Fruit fly (Drosophila melanogaster) whole organism, prepupa: ENCODE measurements around the gene Ldsdh1.

Source experiments
- Blimp-1 ChIP-seq: fragments of 200-800 bp; sonication (Bioruptor generic); optimal IDR thresholded peaks from 3 replicates; lab custom pipeline; 2017; ENCODE audit warnings: missing biosample characterization, missing genetic modification characterization, mild to moderate bottlenecking, moderate library complexity, missing genetic modification reagents
- CG10631 ChIP-seq: fragments of 200-800 bp; sonication (Bioruptor generic); optimal IDR thresholded peaks from 2 replicates; lab custom pipeline; 2016; ENCODE audit warnings: missing biosample characterization, missing genetic modification characterization
- CG10669 ChIP-seq: fragments of 200-800 bp; sonication (Bioruptor generic); optimal IDR thresholded peaks from 3 replicates; lab custom pipeline; 2018; ENCODE audit warnings: missing biosample characterization, mild to moderate bottlenecking, missing genetic modification characterization, moderate library complexity
- CG11294 ChIP-seq: fragments of 200-800 bp; sonication (Bioruptor generic); IDR thresholded peaks from 2 replicates; pipeline ENCODE4 v1.3.6; 2022; ENCODE audit warnings: missing biosample characterization, missing genetic modification characterization
- CG11762 ChIP-seq: fragments of 200-800 bp; sonication (Bioruptor generic); optimal IDR thresholded peaks from 3 replicates; lab custom pipeline; 2016; ENCODE audit warnings: missing biosample characterization, missing genetic modification characterization; ENCODE audit not compliant: insufficient read depth
- CG11902 ChIP-seq: fragments of 200-800 bp; sonication (Bioruptor generic); optimal IDR thresholded peaks from 3 replicates; lab custom pipeline; 2016; ENCODE audit warnings: missing biosample characterization, missing genetic modification characterization
- CG3032 ChIP-seq: fragments of 200-800 bp; optimal IDR thresholded peaks from 2 replicates; lab custom pipeline; 2019; ENCODE audit warnings: missing biosample characterization, mild to moderate bottlenecking, missing genetic modification characterization, moderate library complexity
- CG31627 ChIP-seq: fragments of 200-800 bp; sonication (Bioruptor generic); optimal IDR thresholded peaks from 3 replicates; lab custom pipeline; 2016; ENCODE audit warnings: missing biosample characterization, missing genetic modification characterization
- CG32006 ChIP-seq: fragments of 200-800 bp; sonication (Bioruptor generic); optimal IDR thresholded peaks from 3 replicates; lab custom pipeline; 2017; ENCODE audit warnings: missing biosample characterization, mild to moderate bottlenecking, missing genetic modification characterization
- CG3919 ChIP-seq: fragments of 200-800 bp; sonication (Bioruptor generic); optimal IDR thresholded peaks from 3 replicates; lab custom pipeline; 2016; ENCODE audit warnings: missing biosample characterization, missing genetic modification characterization
- CG6163 ChIP-seq: fragments of 200-800 bp; sonication (Bioruptor generic); IDR thresholded peaks from 3 replicates; pipeline ENCODE4 v1.3.6; 2022; ENCODE audit warnings: missing biosample characterization, missing genetic modification characterization
- CG6276 ChIP-seq: fragments of 200-800 bp; sonication (Bioruptor generic); optimal IDR thresholded peaks from 2 replicates; lab custom pipeline; 2017; ENCODE audit warnings: missing biosample characterization, mild to moderate bottlenecking, missing genetic modification characterization
- CG6792 ChIP-seq: fragments of 200-800 bp; sonication (Bioruptor generic); optimal IDR thresholded peaks from 3 replicates; lab custom pipeline; 2016; ENCODE audit warnings: missing biosample characterization, missing genetic modification characterization
- CG6808 ChIP-seq: fragments of 200-800 bp; sonication (Bioruptor generic); optimal IDR thresholded peaks from 3 replicates; lab custom pipeline; 2017; ENCODE audit warnings: missing biosample characterization, missing genetic modification characterization, mild to moderate bottlenecking, moderate library complexity, missing genetic modification reagents
- CG8319 ChIP-seq: fragments of 200-800 bp; sonication (Bioruptor generic); optimal IDR thresholded peaks from 3 replicates; lab custom pipeline; 2016; ENCODE audit warnings: missing biosample characterization, missing genetic modification characterization
- CG9139 ChIP-seq: fragments of 200-800 bp; sonication (Bioruptor generic); optimal IDR thresholded peaks from 3 replicates; lab custom pipeline; 2017; ENCODE audit warnings: missing biosample characterization, mild to moderate bottlenecking, missing genetic modification characterization
- Eip75B ChIP-seq: fragments of 200-800 bp; sonication (Bioruptor generic); optimal IDR thresholded peaks from 3 replicates; lab custom pipeline; 2016; ENCODE audit warnings: missing biosample characterization, missing genetic modification characterization
- Eip78C ChIP-seq: fragments of 200-800 bp; sonication (Bioruptor generic); peaks from one replicate; lab custom pipeline; 2016; ENCODE audit warnings: missing biosample characterization, missing genetic modification characterization
- Eip93F ChIP-seq: fragments of 200-800 bp; sonication (Bioruptor generic); optimal IDR thresholded peaks from 2 replicates; lab custom pipeline; 2016; ENCODE audit warnings: missing biosample characterization, mild to moderate bottlenecking, missing genetic modification characterization
- Ets21C ChIP-seq: fragments of 200-800 bp; sonication (Bioruptor generic); optimal IDR thresholded peaks from 3 replicates; lab custom pipeline; 2016; ENCODE audit warnings: missing biosample characterization, missing genetic modification characterization
- Ets96B ChIP-seq: fragments of 200-800 bp; optimal IDR thresholded peaks from 2 replicates; lab custom pipeline; 2019; ENCODE audit warnings: missing biosample characterization, mild to moderate bottlenecking, missing genetic modification characterization, moderate library complexity
- Hr38 ChIP-seq: sonication (Bioruptor generic); optimal IDR thresholded peaks from 2 replicates; lab custom pipeline; 2016; ENCODE audit warnings: missing biosample characterization, missing genetic modification characterization
- Met ChIP-seq: fragments of 200-800 bp; sonication (Bioruptor generic); optimal IDR thresholded peaks from 3 replicates; lab custom pipeline; 2016; ENCODE audit warnings: missing biosample characterization, missing genetic modification characterization
- Smox ChIP-seq: fragments of 200-800 bp; sonication (Bioruptor generic); optimal IDR thresholded peaks from 3 replicates; lab custom pipeline; 2016; ENCODE audit warnings: missing biosample characterization, missing genetic modification characterization
- Sox14 ChIP-seq: fragments of 200-800 bp; sonication (Bioruptor generic); optimal IDR thresholded peaks from 3 replicates; lab custom pipeline; 2016; ENCODE audit warnings: missing biosample characterization, missing genetic modification characterization
- achi ChIP-seq: fragments of 200-800 bp; sonication (Bioruptor generic); optimal IDR thresholded peaks from 3 replicates; lab custom pipeline; 2016; ENCODE audit warnings: missing biosample characterization, missing genetic modification characterization
- acj6 ChIP-seq: fragments of 200-800 bp; sonication (Bioruptor generic); optimal IDR thresholded peaks from 3 replicates; lab custom pipeline; 2016; ENCODE audit warnings: missing biosample characterization, missing genetic modification characterization
- dac ChIP-seq: fragments of 200-800 bp; sonication (Bioruptor generic); optimal IDR thresholded peaks from 2 replicates; lab custom pipeline; 2017; ENCODE audit warnings: missing biosample characterization, mild to moderate bottlenecking, missing genetic modification characterization
- dsx ChIP-seq: fragments of 200-800 bp; optimal IDR thresholded peaks from 3 replicates; lab custom pipeline; 2019; ENCODE audit warnings: missing biosample characterization, mild to moderate bottlenecking, missing genetic modification characterization, moderate library complexity; ENCODE audit not compliant: poor library complexity, severe bottlenecking
- esn ChIP-seq: fragments of 200-800 bp; sonication (Bioruptor generic); optimal IDR thresholded peaks from 2 replicates; lab custom pipeline; 2016; ENCODE audit warnings: missing biosample characterization, mild to moderate bottlenecking, missing genetic modification characterization, moderate library complexity
- fd85E ChIP-seq: fragments of 200-800 bp; sonication (Bioruptor generic); optimal IDR thresholded peaks from 3 replicates; lab custom pipeline; 2016; ENCODE audit warnings: missing biosample characterization, missing genetic modification characterization
- fkh ChIP-seq: fragments of 200-800 bp; sonication (Bioruptor generic); optimal IDR thresholded peaks from 3 replicates; lab custom pipeline; 2017; ENCODE audit warnings: missing biosample characterization, mild to moderate bottlenecking, missing genetic modification characterization, moderate library complexity
- lz ChIP-seq: fragments of 200-800 bp; sonication (Bioruptor generic); optimal IDR thresholded peaks from 3 replicates; lab custom pipeline; 2016; ENCODE audit warnings: missing biosample characterization, missing genetic modification characterization
- pdm3 ChIP-seq: fragments of 200-800 bp; sonication (Bioruptor generic); optimal IDR thresholded peaks from 3 replicates; lab custom pipeline; 2016; ENCODE audit warnings: missing biosample characterization, missing genetic modification characterization
- spab ChIP-seq: fragments of 200-800 bp; sonication (Bioruptor generic); optimal IDR thresholded peaks from 2 replicates; lab custom pipeline; 2017; ENCODE audit warnings: missing biosample characterization, mild to moderate bottlenecking, missing genetic modification characterization, missing genetic modification reagents
- svp ChIP-seq: fragments of 200-800 bp; sonication (Bioruptor generic); peaks from one replicate; lab custom pipeline; 2016; ENCODE audit warnings: missing biosample characterization, missing genetic modification characterization
- topi ChIP-seq: fragments of 200-800 bp; sonication (Bioruptor generic); optimal IDR thresholded peaks from 3 replicates; lab custom pipeline; 2016; ENCODE audit warnings: missing biosample characterization, missing genetic modification characterization
- vri ChIP-seq: fragments of 200-800 bp; sonication (Bioruptor generic); optimal IDR thresholded peaks from 3 replicates; lab custom pipeline; 2016; ENCODE audit warnings: missing biosample characterization, mild to moderate bottlenecking, missing genetic modification characterization

Gene Ldsdh1

dm6 chrX:8112715-8113114, 31.3 kb upstream of the Ldsdh1 start:
- no peak for TF ChIP-seq CG6808
- TF ChIP-seq Met (GFP tag; lab: Kevin White, UChicago) = peak; percentile 2
- TF ChIP-seq esn (GFP tag; lab: Kevin White, UChicago) = peak; percentile 8
- no peak for TF ChIP-seq CG31627 (GFP tag; lab: Kevin White, UChicago)
- peak; percentile 59 for TF ChIP-seq Eip78C (GFP tag; lab: Kevin White, UChicago)
- no peak for TF ChIP-seq CG6276
- no peak for TF ChIP-seq Smox
- TF ChIP-seq lz = peak; percentile 10
- no peak for TF ChIP-seq CG9139 (GFP tag; lab: Kevin White, UChicago)
- no peak for TF ChIP-seq CG11762
- no peak for TF ChIP-seq CG8319
- peak; percentile 51 for TF ChIP-seq svp
- TF ChIP-seq dac (GFP tag; lab: Kevin White, UChicago) = no peak
- no peak for TF ChIP-seq CG11902 (GFP tag; lab: Kevin White, UChicago)

DNA sequence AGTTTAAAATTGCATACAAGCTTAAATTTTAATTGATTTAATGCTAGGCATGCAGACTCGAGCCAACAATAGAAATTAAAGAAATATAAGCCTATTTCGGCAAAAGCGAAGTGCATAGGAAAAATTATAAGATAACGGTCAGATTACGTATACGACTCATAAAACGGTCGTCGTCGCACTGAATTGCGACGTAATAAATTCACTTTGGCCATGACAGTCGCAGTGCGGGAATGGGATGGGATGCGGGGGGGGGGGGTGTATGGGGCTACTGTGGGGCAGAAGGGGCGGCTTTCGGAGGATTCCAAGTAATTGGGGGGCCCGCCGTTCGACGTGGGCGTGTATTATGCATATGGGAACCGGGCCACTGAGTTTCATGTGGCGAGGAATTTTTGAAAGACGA, 29.6 kb upstream of the Ldsdh1 start:
- TF ChIP-seq vri (GFP tag; lab: Kevin White, UChicago) = peak; percentile 76
- no peak for TF ChIP-seq CG10631 (GFP tag; lab: Kevin White, UChicago)

dm6 chrX:8107936-8108335, 26.5 kb upstream of the Ldsdh1 start:
- TF ChIP-seq dac (GFP tag; lab: Kevin White, UChicago) (no peak), Eip78C (GFP tag; lab: Kevin White, UChicago) (no peak), CG3032 (tag; lab: Kevin White, UChicago) (no peak), dsx (GFP tag; lab: Kevin White, UChicago) (no peak), pdm3 (GFP tag; lab: Kevin White, UChicago) (no peak), CG3919 (GFP tag; lab: Kevin White, UChicago) (no peak), Eip75B (GFP tag; lab: Kevin White, UChicago) (no peak), fd85E (GFP tag; lab: Kevin White, UChicago) (no peak), vri (GFP tag; lab: Kevin White, UChicago) (no peak), CG31627 (GFP tag; lab: Kevin White, UChicago) (no peak)
- TF ChIP-seq, all 60 proteins: peak for 0

- no peak for TF ChIP-seq Blimp-1
- no peak for TF ChIP-seq acj6 (GFP tag; lab: Kevin White, UChicago)
- TF ChIP-seq CG6792 (GFP tag; lab: Kevin White, UChicago) = no peak
- TF ChIP-seq Met (GFP tag; lab: Kevin White, UChicago) = peak; percentile 17
- TF ChIP-seq esn (GFP tag; lab: Kevin White, UChicago) = peak; percentile 3
- TF ChIP-seq fkh = peak; percentile 45
- peak; percentile 24; the same call in 1 of the 3 replicates for TF ChIP-seq CG6163 (GFP tag; lab: Robert Waterston, UW)
- TF ChIP-seq Eip93F = peak; percentile 55
- no peak for TF ChIP-seq Hr38 (GFP tag; lab: Kevin White, UChicago)
- TF ChIP-seq Eip78C (GFP tag; lab: Kevin White, UChicago) = peak; percentile 54
- TF ChIP-seq topi = peak; percentile 15
- TF ChIP-seq CG8319 = no peak
- peak; percentile 11 for TF ChIP-seq svp
- peak; percentile 78 for TF ChIP-seq vri (GFP tag; lab: Kevin White, UChicago)
- no peak for TF ChIP-seq CG32006 (GFP tag; lab: Kevin White, UChicago)
- TF ChIP-seq, all 60 proteins: peak for 9
Measured at dm6 chrX:8106281-8107050, 25.1 kb upstream of the Ldsdh1 start.

dm6 chrX:8101479-8102198, 20.2 kb upstream of the Ldsdh1 start, which contains the start of gene CG2258:
TSS of gene CG2258 (minus strand) at chrX:8102095.
- TF ChIP-seq CG9139 (GFP tag; lab: Kevin White, UChicago) = peak; percentile 75
- peak; percentile 87 for TF ChIP-seq CG6792 (GFP tag; lab: Kevin White, UChicago)
- TF ChIP-seq CG10669 = peak; percentile 90
- peak; percentile 94 for TF ChIP-seq pdm3 (GFP tag; lab: Kevin White, UChicago)
- peak; percentile 90 for TF ChIP-seq Ets96B (tag; lab: Kevin White, UChicago)
- peak; percentile 90 for TF ChIP-seq achi (GFP tag; lab: Kevin White, UChicago)
- peak; percentile 74 for TF ChIP-seq lz
- TF ChIP-seq Met (GFP tag; lab: Kevin White, UChicago) = peak; percentile 82
- TF ChIP-seq CG10631 (GFP tag; lab: Kevin White, UChicago) = peak; percentile 91
- TF ChIP-seq Sox14 (GFP tag; lab: Kevin White, UChicago) = peak; percentile 90
- TF ChIP-seq CG6276 = peak; percentile 92
- peak; percentile 84 for TF ChIP-seq spab (GFP tag; lab: Kevin White, UChicago)
- TF ChIP-seq CG11294 (GFP tag; lab: Robert Waterston, UW) = peak; percentile 93
- TF ChIP-seq CG3032 (tag; lab: Kevin White, UChicago) = peak; percentile 87
- TF ChIP-seq Ets21C = peak; percentile 43
- TF ChIP-seq CG11902 (GFP tag; lab: Kevin White, UChicago) = peak; percentile 69
- TF ChIP-seq svp = peak; percentile 89
- peak; percentile 86 for TF ChIP-seq dac (GFP tag; lab: Kevin White, UChicago)
- peak; percentile 71 for TF ChIP-seq Hr38 (GFP tag; lab: Kevin White, UChicago)
- TF ChIP-seq Smox = no peak
